Fruit fly (Drosophila melanogaster) whole organism, embryonic: ENCODE measurements around the gene CG43867.

Experiments
- Atf6 ChIP-seq: fragments of 200-800 bp; sonication (Bioruptor generic); IDR thresholded peaks from 2 replicates; pipeline ENCODE4 v1.3.6; 2022; ENCODE audit warnings: missing biosample characterization, missing genetic modification characterization
- CG10147 ChIP-seq: fragments of 200-800 bp; sonication (Bioruptor generic); optimal IDR thresholded peaks from 2 replicates; lab custom pipeline; 2019; ENCODE audit warnings: missing biosample characterization, mild to moderate bottlenecking, missing genetic modification characterization, moderate library complexity
- CG10543 ChIP-seq: fragments of 200-800 bp; sonication (Bioruptor generic); optimal IDR thresholded peaks from 3 replicates; lab custom pipeline; 2017; ENCODE audit warnings: missing biosample characterization, mild to moderate bottlenecking, missing genetic modification characterization, moderate library complexity
- CG11560 ChIP-seq: fragments of 200-800 bp; sonication (Bioruptor generic); IDR thresholded peaks from 3 replicates; pipeline ENCODE4 v1.3.6; 2022; ENCODE audit warnings: missing biosample characterization, missing genetic modification characterization
- CG12219 ChIP-seq: fragments of 200-800 bp; sonication (Bioruptor generic); optimal IDR thresholded peaks from 3 replicates; lab custom pipeline; 2018; ENCODE audit warnings: missing biosample characterization, mild to moderate bottlenecking, missing genetic modification characterization
- CG12942 ChIP-seq: fragments of 200-800 bp; sonication (Bioruptor generic); optimal IDR thresholded peaks from 3 replicates; lab custom pipeline; 2016; ENCODE audit warnings: missing biosample characterization, missing genetic modification characterization
- CG34224 ChIP-seq: fragments of 200-800 bp; sonication (Bioruptor generic); IDR thresholded peaks from 3 replicates; pipeline ENCODE4 v1.3.6; 2022; ENCODE audit warnings: missing biosample characterization, missing genetic modification characterization; ENCODE audit not compliant: partially characterized antibody
- CG34376 ChIP-seq: fragments of 200-800 bp; sonication (Bioruptor generic); optimal IDR thresholded peaks from 2 replicates; lab custom pipeline; 2018; ENCODE audit warnings: missing biosample characterization, mild to moderate bottlenecking, missing genetic modification characterization
- CG34422 ChIP-seq: fragments of 200-800 bp; sonication (Bioruptor generic); IDR thresholded peaks from 3 replicates; pipeline ENCODE4 v1.3.6; 2022; ENCODE audit warnings: missing biosample characterization, missing genetic modification characterization
- CG42726 ChIP-seq: fragments of 200-800 bp; sonication (Bioruptor generic); IDR thresholded peaks from 2 replicates; pipeline ENCODE4 v1.3.6; 2022; ENCODE audit warnings: missing biosample characterization, missing genetic modification characterization; ENCODE audit not compliant: partially characterized antibody
- CG4854 ChIP-seq: fragments of 200-800 bp; sonication (Bioruptor generic); optimal IDR thresholded peaks from 2 replicates; lab custom pipeline; 2016; ENCODE audit warnings: missing biosample characterization, missing genetic modification characterization, inconsistent platforms
- CG5245 ChIP-seq: fragments of 200-800 bp; sonication (Bioruptor generic); optimal IDR thresholded peaks from 3 replicates; lab custom pipeline; 2016; ENCODE audit warnings: missing biosample characterization, missing genetic modification characterization
- CG7786 ChIP-seq: fragments of 200-800 bp; sonication (Bioruptor generic); optimal IDR thresholded peaks from 2 replicates; lab custom pipeline; 2016; ENCODE audit warnings: missing biosample characterization, missing genetic modification characterization
- CG8281 ChIP-seq: fragments of 200-800 bp; sonication (Bioruptor generic); optimal IDR thresholded peaks from 2 replicates; lab custom pipeline; 2018; ENCODE audit warnings: missing biosample characterization, mild to moderate bottlenecking, missing genetic modification characterization, moderate library complexity
- CG8388 ChIP-seq: fragments of 200-800 bp; sonication (Bioruptor generic); optimal IDR thresholded peaks from 2 replicates; lab custom pipeline; 2019; ENCODE audit warnings: missing biosample characterization, mild to moderate bottlenecking, missing genetic modification characterization, moderate library complexity
- CG8478 ChIP-seq: fragments of >200 bp; optimal IDR thresholded peaks from 2 replicates; lab custom pipeline; 2018
- CoRest ChIP-seq: fragments of 200-800 bp; sonication (Bioruptor generic); optimal IDR thresholded peaks from 3 replicates; lab custom pipeline; 2018; ENCODE audit warnings: missing biosample characterization, mild to moderate bottlenecking, missing genetic modification characterization, moderate library complexity
- Gsc ChIP-seq: fragments of 200-800 bp; sonication (Bioruptor generic); IDR thresholded peaks from 2 replicates; pipeline ENCODE4 v1.3.6; 2022; ENCODE audit warnings: missing biosample characterization, missing genetic modification characterization
- H15 ChIP-seq: fragments of 200-800 bp; sonication (Bioruptor generic); IDR thresholded peaks from 3 replicates; pipeline ENCODE4 v1.3.6; 2022; ENCODE audit warnings: missing biosample characterization, missing genetic modification characterization
- Hr3 ChIP-seq: fragments of 200-800 bp; sonication (Bioruptor generic); optimal IDR thresholded peaks from 3 replicates; lab custom pipeline; 2016; ENCODE audit warnings: missing biosample characterization, missing genetic modification characterization
- NC2α ChIP-seq: fragments of 200-800 bp; sonication (Bioruptor generic); optimal IDR thresholded peaks from 2 replicates; lab custom pipeline; 2016; ENCODE audit warnings: missing biosample characterization, missing genetic modification characterization
- Nf-YB ChIP-seq: fragments of 200-800 bp; sonication (Bioruptor generic); optimal IDR thresholded peaks from 3 replicates; lab custom pipeline; 2019; ENCODE audit warnings: missing biosample characterization, mild to moderate bottlenecking, missing genetic modification characterization, moderate library complexity
- NfI ChIP-seq: fragments of 200-800 bp; sonication (Bioruptor generic); optimal IDR thresholded peaks from 3 replicates; lab custom pipeline; 2018; ENCODE audit warnings: missing biosample characterization, mild to moderate bottlenecking, missing genetic modification characterization, moderate library complexity
- Spps ChIP-seq: fragments of 200-800 bp; sonication (Bioruptor generic); optimal IDR thresholded peaks from 2 replicates; lab custom pipeline; 2018; ENCODE audit warnings: missing biosample characterization, mild to moderate bottlenecking, missing genetic modification characterization
- Usf ChIP-seq: fragments of 200-800 bp; sonication (Bioruptor generic); optimal IDR thresholded peaks from 2 replicates; lab custom pipeline; 2017; ENCODE audit warnings: missing genotype, missing biosample characterization, missing genetic modification characterization
- Vsx1 ChIP-seq: fragments of 200-800 bp; sonication (Bioruptor generic); optimal IDR thresholded peaks from 2 replicates; lab custom pipeline; 2017; ENCODE audit warnings: missing biosample characterization, mild to moderate bottlenecking, missing genetic modification characterization, missing genetic modification reagents
- ac ChIP-seq: fragments of 200-800 bp; sonication (Bioruptor generic); optimal IDR thresholded peaks from 3 replicates; lab custom pipeline; 2017; ENCODE audit warnings: missing biosample characterization, mild to moderate bottlenecking, missing genetic modification characterization
- bab2 ChIP-seq: fragments of 200-800 bp; sonication (Bioruptor generic); optimal IDR thresholded peaks from 2 replicates; lab custom pipeline; 2016; ENCODE audit warnings: missing biosample characterization, missing genetic modification characterization
- bowl ChIP-seq: fragments of 200-800 bp; sonication (Bioruptor generic); IDR thresholded peaks from 2 replicates; pipeline ENCODE4 v1.3.6; 2022; ENCODE audit warnings: missing biosample characterization, missing genetic modification characterization
- cad ChIP-seq: fragments of >200 bp; optimal IDR thresholded peaks from 2 replicates; lab custom pipeline; 2017; ENCODE audit warnings: missing biosample characterization, missing genetic modification characterization
- ci ChIP-seq: fragments of 200-800 bp; sonication (Bioruptor generic); IDR thresholded peaks from 3 replicates; pipeline ENCODE4 v1.3.6; 2022; ENCODE audit warnings: missing biosample characterization, missing genetic modification characterization
- crc ChIP-seq: fragments of 200-800 bp; sonication (Bioruptor generic); optimal IDR thresholded peaks from 2 replicates; lab custom pipeline; 2016; ENCODE audit warnings: missing biosample characterization, missing genetic modification characterization
- disco-r ChIP-seq: fragments of 200-800 bp; sonication (Bioruptor generic); optimal IDR thresholded peaks from 2 replicates; lab custom pipeline; 2016; ENCODE audit warnings: missing biosample characterization, missing genetic modification characterization
- dmrt99B ChIP-seq: fragments of 200-800 bp; sonication (Bioruptor generic); optimal IDR thresholded peaks from 2 replicates; lab custom pipeline; 2018; ENCODE audit warnings: missing biosample characterization, mild to moderate bottlenecking, missing genetic modification characterization, moderate library complexity
- eve ChIP-seq, 2 experiments: fragments of >200 bp; optimal IDR thresholded peaks; 2 replicates each; lab custom pipeline; 2017; ENCODE audit warnings: missing biosample characterization in 2 of 2, missing genetic modification characterization in 2 of 2
- her ChIP-seq: fragments of 200-800 bp; sonication (Bioruptor generic); optimal IDR thresholded peaks from 2 replicates; lab custom pipeline; 2016; ENCODE audit warnings: missing biosample characterization, missing genetic modification characterization
- kah ChIP-seq: fragments of 200-800 bp; sonication (Bioruptor generic); optimal IDR thresholded peaks from 2 replicates; lab custom pipeline; 2018; ENCODE audit warnings: missing biosample characterization, mild to moderate bottlenecking, missing genetic modification characterization
- kni ChIP-seq: fragments of 200-800 bp; sonication (Bioruptor generic); optimal IDR thresholded peaks from 3 replicates; lab custom pipeline; 2017; ENCODE audit warnings: mild to moderate bottlenecking, missing biosample characterization, missing genetic modification reagents, missing genetic modification characterization
- mld ChIP-seq: fragments of 200-800 bp; sonication (Bioruptor generic); IDR thresholded peaks from 3 replicates; pipeline ENCODE4 v1.3.6; 2022; ENCODE audit warnings: missing biosample characterization, missing genetic modification characterization; ENCODE audit not compliant: partially characterized antibody
- nerfin-1 ChIP-seq: fragments of 200-800 bp; sonication (Bioruptor generic); optimal IDR thresholded peaks from 3 replicates; lab custom pipeline; 2019; ENCODE audit warnings: missing biosample characterization, mild to moderate bottlenecking, missing genetic modification characterization, moderate library complexity
- onecut ChIP-seq: fragments of 200-800 bp; sonication (Bioruptor generic); IDR thresholded peaks from 2 replicates; pipeline ENCODE4 v1.3.6; 2022; ENCODE audit warnings: missing biosample characterization, missing genetic modification characterization
- pan ChIP-seq, 4 experiments: fragments of >200 bp in 3 of 4; fragments of 200-800 bp in 1 of 4; sonication (Bioruptor generic) in 1 of 4; optimal IDR thresholded peaks in 3 of 4; IDR thresholded peaks in 1 of 4; 2 replicates each; pipeline versions ENCODE4 v1.3.6 to Lab custom; 2017 to 2022; ENCODE audit warnings: missing biosample characterization in 2 of 4, missing genetic modification characterization in 2 of 4, mixed read lengths in 1 of 4
- ranshi ChIP-seq: fragments of 200-800 bp; sonication (Bioruptor generic); IDR thresholded peaks from 2 replicates; pipeline ENCODE4 v1.3.6; 2022; ENCODE audit warnings: missing biosample characterization, missing genetic modification characterization
- rib ChIP-seq: fragments of 200-800 bp; sonication (Bioruptor generic); IDR thresholded peaks from 2 replicates; pipeline ENCODE4 v1.3.6; 2022; ENCODE audit warnings: missing biosample characterization, missing genetic modification characterization
- tll ChIP-seq, 2 experiments: fragments of 200-800 bp in 1 of 2; fragments of >200 bp in 1 of 2; sonication (Bioruptor generic) in 1 of 2; optimal IDR thresholded peaks; 2 replicates each; lab custom pipeline; 2017 to 2019; ENCODE audit warnings: missing biosample characterization in 2 of 2, missing genetic modification characterization in 2 of 2, mild to moderate bottlenecking in 1 of 2, moderate library complexity in 1 of 2
- tna ChIP-seq: fragments of 200-800 bp; sonication (Bioruptor generic); IDR thresholded peaks from 2 replicates; pipeline ENCODE4 v1.3.6; 2022; ENCODE audit warnings: missing biosample characterization, missing genetic modification characterization; ENCODE audit not compliant: partially characterized antibody
- toy ChIP-seq: fragments of 200-800 bp; sonication (Bioruptor generic); IDR thresholded peaks from 2 replicates; pipeline ENCODE4 v1.3.6; 2022; ENCODE audit warnings: missing biosample characterization, missing genetic modification characterization
- vfl ChIP-seq: fragments of 200-800 bp; sonication (Bioruptor generic); optimal IDR thresholded peaks from 2 replicates; lab custom pipeline; 2016; ENCODE audit warnings: missing biosample characterization, missing genetic modification characterization
- wdn ChIP-seq: fragments of 200-800 bp; sonication (Bioruptor generic); IDR thresholded peaks from 2 replicates; pipeline ENCODE4 v1.3.6; 2022; ENCODE audit warnings: missing biosample characterization, missing genetic modification characterization
- wek ChIP-seq: fragments of 200-800 bp; sonication (Bioruptor generic); optimal IDR thresholded peaks from 3 replicates; lab custom pipeline; 2018; ENCODE audit warnings: missing biosample characterization, mild to moderate bottlenecking, missing genetic modification characterization, moderate library complexity

The CG43867 gene

DNA sequence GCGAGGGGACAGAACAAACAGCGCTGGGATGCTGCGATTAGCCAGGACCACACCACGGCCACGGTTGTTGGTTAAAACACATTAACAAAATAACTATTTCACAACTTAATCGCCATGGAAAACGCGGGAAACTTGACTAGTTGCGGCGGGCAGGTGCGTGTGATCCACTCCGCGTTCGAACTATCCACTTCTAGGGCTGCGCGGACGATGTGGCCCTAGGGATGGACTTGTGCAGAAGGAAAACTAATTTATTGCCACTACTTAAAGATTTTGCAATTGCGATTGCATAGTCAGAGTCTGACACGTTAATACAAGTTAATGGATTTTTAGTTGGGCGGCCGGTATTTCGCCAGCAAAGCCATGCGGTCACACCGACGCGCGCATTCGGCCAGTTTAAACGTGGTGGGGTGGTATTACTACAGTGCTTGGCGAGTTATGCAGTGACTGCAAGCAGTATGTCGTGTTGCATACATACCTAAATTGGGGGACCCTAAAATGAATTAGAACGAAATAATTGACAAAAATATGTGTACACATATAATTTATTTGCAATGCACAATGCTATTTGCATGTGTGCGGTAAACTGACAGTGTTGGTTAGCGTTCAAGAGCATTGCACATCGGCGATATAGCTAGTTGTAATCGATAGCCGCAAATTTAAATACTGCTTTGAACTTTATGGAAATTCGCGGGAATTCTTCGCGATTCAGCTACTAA lies 126.5 kb downstream of the CG43867 start, which contains the start of gene Rbf (continued):
- TF ChIP-seq her (GFP tag; lab: Kevin White, UChicago) (no peak), disco-r (GFP tag; lab: Kevin White, UChicago) (no peak), onecut (GFP tag; lab: Robert Waterston, UW) (no peak), rib (GFP tag; lab: Robert Waterston, UW) (no peak), CG12219 (GFP tag; lab: Kevin White, UChicago) (no peak), CG8281 (tag; lab: Kevin White, UChicago) (no peak), dmrt99B (tag; lab: Kevin White, UChicago) (no peak), tna (GFP tag; lab: Robert Waterston, UW) (peak; percentile 52; the same call in 1 of the 2 replicates), CG11560 (tag; lab: Robert Waterston, UW) (no peak), NC2α (GFP tag; lab: Kevin White, UChicago) (no peak), CG10147 (GFP tag; lab: Kevin White, UChicago) (no peak), CG8388 (GFP tag; lab: Kevin White, UChicago) (no peak), CoRest (tag; lab: Kevin White, UChicago) (peak; percentile 33), Gsc (GFP tag; lab: Robert Waterston, UW) (no peak), CG34224 (GFP tag; lab: Robert Waterston, UW) (0 out of 3 replicates have a peak, but pooled peaks have one; percentile 25), Atf6 (GFP tag; lab: Robert Waterston, UW) (no peak), eve (GFP tag; optimal IDR thresholded peaks at IDR 0.05; lab: Kevin White, UChicago) (no peak), vfl (no peak), CG7786 (GFP tag; lab: Kevin White, UChicago) (no peak), pan (optimal IDR thresholded peaks at IDR 0.05; lab: Kevin White, UChicago) (no peak), pan (GFP tag; optimal IDR thresholded peaks at IDR 0.05 in 1 of 2, IDR thresholded peaks at IDR 0.05 in 1 of 2) (no peak), CG5245 (no peak), bab2 (no peak), wdn (GFP tag; lab: Robert Waterston, UW) (no peak), kah (GFP tag; lab: Kevin White, UChicago) (no peak), CG12942 (no peak), crc (GFP tag; lab: Kevin White, UChicago) (no peak), Hr3 (GFP tag; lab: Kevin White, UChicago) (no peak), bowl (no peak), CG34376 (GFP tag; lab: Kevin White, UChicago) (no peak), ci (GFP tag; lab: Robert Waterston, UW) (no peak), CG42726 (GFP tag; lab: Robert Waterston, UW) (peak; percentile 28; the same call in 1 of the 2 replicates), CG34422 (GFP tag; lab: Robert Waterston, UW) (no peak), toy (no peak), kni (GFP tag; lab: Kevin White, UChicago) (no peak), Spps (no peak), wek (GFP tag; lab: Kevin White, UChicago) (no peak), NfI (GFP tag; lab: Kevin White, UChicago) (no peak), tll (GFP tag; optimal IDR thresholded peaks at IDR 0.05; lab: Kevin White, UChicago) (no peak), ac (GFP tag; lab: Kevin White, UChicago) (no peak), cad (no peak), Nf-YB (GFP tag; lab: Kevin White, UChicago) (no peak), ranshi (GFP tag; lab: Robert Waterston, UW) (no peak), Usf (GFP tag; lab: Kevin White, UChicago) (no peak), nerfin-1 (tag; lab: Kevin White, UChicago) (no peak), Vsx1 (no peak), CG4854 (GFP tag; lab: Kevin White, UChicago) (peak; percentile 4), CG10543 (GFP tag; lab: Kevin White, UChicago) (no peak), CG8478 (lab: Kevin White, UChicago) (no peak), mld (GFP tag; lab: Robert Waterston, UW) (no peak), H15 (GFP tag; lab: Robert Waterston, UW) (no peak)
